Worm (Caenorhabditis elegans) whole organism, L1 larva: ENCODE measurements around the gene col-78.

Experiments used
- lin-15B ChIP-seq: fragments of 150-350 bp; sonication (generic microtip); optimal IDR thresholded peaks from 3 replicates; lab custom pipeline; 2014; ENCODE audit warnings: missing biosample characterization, missing genetic modification characterization
- nhr-12 ChIP-seq: sonication (generic microtip); optimal IDR thresholded peaks from 2 replicates; lab custom pipeline; 2017; ENCODE audit warnings: missing biosample characterization, missing genetic modification characterization
- nhr-28 ChIP-seq: fragments of 150-350 bp; optimal IDR thresholded peaks from 2 replicates; lab custom pipeline; 2014; ENCODE audit warnings: missing biosample characterization, missing genetic modification characterization
- nhr-76 ChIP-seq: sonication (generic microtip); optimal IDR thresholded peaks from 2 replicates; lab custom pipeline; 2017; ENCODE audit warnings: missing biosample characterization, missing genetic modification characterization
- nhr-77 ChIP-seq: fragments of 150-350 bp; optimal IDR thresholded peaks from 2 replicates; lab custom pipeline; 2014; ENCODE audit warnings: missing biosample characterization, missing genetic modification characterization
- pax-3 ChIP-seq: fragments of 200-800 bp; sonication (Bioruptor generic); optimal IDR thresholded peaks from 2 replicates; lab custom pipeline; 2018; ENCODE audit warnings: mild to moderate bottlenecking, missing genetic modification characterization, moderate library complexity, missing compliant biosample characterization
- skn-1 ChIP-seq: fragments of 150-350 bp; optimal IDR thresholded peaks from 2 replicates; lab custom pipeline; 2014; ENCODE audit warnings: missing biosample characterization, missing genetic modification characterization
- sup-37 ChIP-seq: fragments of 200-800 bp; sonication (Bioruptor generic); optimal IDR thresholded peaks from 2 replicates; lab custom pipeline; 2018; ENCODE audit warnings: mild to moderate bottlenecking, missing genetic modification characterization, missing compliant biosample characterization
- unc-62 ChIP-seq: fragments of 150-350 bp; optimal IDR thresholded peaks from 2 replicates; lab custom pipeline; 2014; ENCODE audit warnings: missing biosample characterization, missing genetic modification reagents, missing genetic modification characterization
- zag-1 ChIP-seq: fragments of 150-350 bp; optimal IDR thresholded peaks from 2 replicates; lab custom pipeline; 2014; ENCODE audit warnings: missing biosample characterization, missing genetic modification characterization

ce11 chrII:9107095-9107769 is 45.1 kb upstream of the col-78 start, which contains the start of gene dyrb-1:
- TF ChIP-seq nhr-28 (tag; lab: Kevin White, UChicago) = no peak
- no peak for TF ChIP-seq zag-1
- no peak for TF ChIP-seq nhr-76 (tag; lab: Kevin White, UChicago)
- TF ChIP-seq lin-15B (tag; lab: Kevin White, UChicago) = no peak
- no peak for TF ChIP-seq unc-62 (GFP tag; lab: Kevin White, UChicago)
- no peak for TF ChIP-seq skn-1
- no peak for TF ChIP-seq nhr-77 (tag; lab: Kevin White, UChicago)
- TF ChIP-seq sup-37 (GFP tag; lab: Kevin White, UChicago) = no peak
- no peak for TF ChIP-seq pax-3 (tag; lab: Kevin White, UChicago)
- TF ChIP-seq nhr-12 (tag; lab: Kevin White, UChicago) = no peak
